Fruit fly (Drosophila melanogaster) whole organism, embryonic: ENCODE results near the gene Pkg21D.

Experiments
- Abd-B ChIP-seq: fragments of 200-800 bp; sonication (Bioruptor generic); optimal IDR thresholded peaks from 2 replicates; lab custom pipeline; 2018; ENCODE audit warnings: missing biosample characterization, mild to moderate bottlenecking, missing genetic modification characterization, moderate library complexity
- B-H1 ChIP-seq: fragments of 200-800 bp; sonication (Bioruptor generic); IDR thresholded peaks from 3 replicates; pipeline ENCODE4 v1.3.6; 2022; ENCODE audit warnings: missing biosample characterization, missing genetic modification characterization
- CG10274 ChIP-seq: fragments of 200-800 bp; sonication (Bioruptor generic); optimal IDR thresholded peaks from 3 replicates; lab custom pipeline; 2017; ENCODE audit warnings: missing biosample characterization, mild to moderate bottlenecking, missing genetic modification characterization
- CG11695 ChIP-seq: fragments of 200-800 bp; sonication (Bioruptor generic); IDR thresholded peaks from 3 replicates; pipeline ENCODE4 v1.3.6; 2022; ENCODE audit warnings: missing biosample characterization, missing genetic modification characterization
- CG13123 ChIP-seq: fragments of 200-800 bp; sonication (Bioruptor generic); optimal IDR thresholded peaks from 2 replicates; lab custom pipeline; 2016; ENCODE audit warnings: missing biosample characterization, missing genetic modification characterization
- CG14441 ChIP-seq: fragments of 200-800 bp; sonication (Bioruptor generic); IDR thresholded peaks from 2 replicates; pipeline ENCODE4 v1.3.6; 2022; ENCODE audit warnings: missing biosample characterization, missing genetic modification characterization
- CG16813 ChIP-seq: fragments of 200-800 bp; sonication (Bioruptor generic); IDR thresholded peaks from 3 replicates; pipeline ENCODE4 v1.3.6; 2022; ENCODE audit warnings: missing biosample characterization, missing genetic modification characterization; ENCODE audit not compliant: partially characterized antibody
- CG17568 ChIP-seq: fragments of 200-800 bp; sonication (Bioruptor generic); optimal IDR thresholded peaks from 2 replicates; lab custom pipeline; 2018; ENCODE audit warnings: missing biosample characterization, mild to moderate bottlenecking, missing genetic modification characterization, moderate library complexity
- CG18011 ChIP-seq: fragments of 200-800 bp; sonication (Bioruptor generic); optimal IDR thresholded peaks from 2 replicates; lab custom pipeline; 2017; ENCODE audit warnings: missing biosample characterization, missing genetic modification characterization, mild to moderate bottlenecking, moderate library complexity, missing genotype
- CG18262 ChIP-seq: fragments of 200-800 bp; optimal IDR thresholded peaks from 3 replicates; lab custom pipeline; 2019; ENCODE audit warnings: missing biosample characterization, mild to moderate bottlenecking, missing genetic modification characterization, moderate library complexity
- CG2120 ChIP-seq: fragments of 200-800 bp; sonication (Bioruptor generic); optimal IDR thresholded peaks from 3 replicates; lab custom pipeline; 2016; ENCODE audit warnings: missing biosample characterization, missing genetic modification characterization
- CG30403 ChIP-seq: fragments of 200-800 bp; sonication (Bioruptor generic); optimal IDR thresholded peaks from 3 replicates; lab custom pipeline; 2016; ENCODE audit warnings: missing biosample characterization, missing genetic modification characterization
- CG3726 ChIP-seq: fragments of 200-800 bp; sonication (Bioruptor generic); IDR thresholded peaks from 3 replicates; pipeline ENCODE4, ENCODE4 v1.3.6; 2022; ENCODE audit warnings: missing biosample characterization, missing genetic modification characterization
- CG5245 ChIP-seq: fragments of 200-800 bp; sonication (Bioruptor generic); optimal IDR thresholded peaks from 3 replicates; lab custom pipeline; 2016; ENCODE audit warnings: missing biosample characterization, missing genetic modification characterization
- CG6654 ChIP-seq: fragments of 200-800 bp; sonication (Bioruptor generic); optimal IDR thresholded peaks from 2 replicates; lab custom pipeline; 2017; ENCODE audit warnings: missing biosample characterization, mild to moderate bottlenecking, missing genetic modification characterization
- CG8388 ChIP-seq: fragments of 200-800 bp; sonication (Bioruptor generic); optimal IDR thresholded peaks from 2 replicates; lab custom pipeline; 2019; ENCODE audit warnings: missing biosample characterization, mild to moderate bottlenecking, missing genetic modification characterization, moderate library complexity
- CG8944 ChIP-seq: fragments of 200-800 bp; sonication (Bioruptor generic); optimal IDR thresholded peaks from 3 replicates; lab custom pipeline; 2016; ENCODE audit warnings: missing biosample characterization, missing genetic modification characterization
- CG9215 ChIP-seq: fragments of 200-800 bp; sonication (Bioruptor generic); IDR thresholded peaks from 2 replicates; pipeline ENCODE4 v1.3.6; 2022; ENCODE audit warnings: missing biosample characterization, missing genetic modification characterization
- ERR ChIP-seq: fragments of 200-800 bp; sonication (Bioruptor generic); optimal IDR thresholded peaks from 2 replicates; lab custom pipeline; 2016; ENCODE audit warnings: missing biosample characterization, missing genetic modification characterization
- Lhr ChIP-seq: fragments of 200-800 bp; sonication (Bioruptor generic); optimal IDR thresholded peaks from 3 replicates; lab custom pipeline; 2017; ENCODE audit warnings: mild to moderate bottlenecking, missing biosample characterization, missing genetic modification reagents, missing genetic modification characterization
- Mad ChIP-seq: fragments of 200-800 bp; sonication (Bioruptor generic); optimal IDR thresholded peaks from 2 replicates; lab custom pipeline; 2016; ENCODE audit warnings: missing biosample characterization, missing genetic modification characterization
- NC2β ChIP-seq: fragments of 200-800 bp; sonication (Bioruptor generic); optimal IDR thresholded peaks from 2 replicates; lab custom pipeline; 2016; ENCODE audit warnings: missing biosample characterization, missing genetic modification characterization
- Nf-YB ChIP-seq: fragments of 200-800 bp; sonication (Bioruptor generic); optimal IDR thresholded peaks from 3 replicates; lab custom pipeline; 2019; ENCODE audit warnings: missing biosample characterization, mild to moderate bottlenecking, missing genetic modification characterization, moderate library complexity
- Oli ChIP-seq: fragments of 200-800 bp; sonication (Bioruptor generic); optimal IDR thresholded peaks from 2 replicates; lab custom pipeline; 2018; ENCODE audit warnings: missing biosample characterization, mild to moderate bottlenecking, missing genetic modification characterization, moderate library complexity
- Stat92E ChIP-seq, 3 experiments: fragments of >200 bp in 2 of 3; fragments of 200-800 bp in 1 of 3; sonication (Bioruptor generic) in 1 of 3; optimal IDR thresholded peaks; 2 replicates each; lab custom pipeline; 2017 to 2019; ENCODE audit warnings: missing biosample characterization in 3 of 3, missing genetic modification characterization in 3 of 3, mild to moderate bottlenecking in 1 of 3, moderate library complexity in 1 of 3
- Usf ChIP-seq: fragments of 200-800 bp; sonication (Bioruptor generic); optimal IDR thresholded peaks from 2 replicates; lab custom pipeline; 2017; ENCODE audit warnings: missing genotype, missing biosample characterization, missing genetic modification characterization
- Xbp1 ChIP-seq: fragments of 200-800 bp; sonication (Bioruptor generic); optimal IDR thresholded peaks from 3 replicates; lab custom pipeline; 2016; ENCODE audit warnings: missing biosample characterization, mild to moderate bottlenecking, missing genetic modification characterization
- bbx ChIP-seq: fragments of 200-800 bp; sonication (Bioruptor generic); IDR thresholded peaks from 2 replicates; pipeline ENCODE4 v1.3.6; 2022; ENCODE audit warnings: missing biosample characterization, missing genetic modification characterization; ENCODE audit not compliant: partially characterized antibody
- bowl ChIP-seq: fragments of 200-800 bp; sonication (Bioruptor generic); IDR thresholded peaks from 2 replicates; pipeline ENCODE4 v1.3.6; 2022; ENCODE audit warnings: missing biosample characterization, missing genetic modification characterization
- btn ChIP-seq: fragments of 200-800 bp; sonication (Bioruptor generic); optimal IDR thresholded peaks from 2 replicates; lab custom pipeline; 2016; ENCODE audit warnings: missing biosample characterization, missing genetic modification characterization
- crc ChIP-seq: fragments of 200-800 bp; sonication (Bioruptor generic); optimal IDR thresholded peaks from 2 replicates; lab custom pipeline; 2016; ENCODE audit warnings: missing biosample characterization, missing genetic modification characterization
- dmrt11E ChIP-seq: fragments of 200-800 bp; sonication (Bioruptor generic); optimal IDR thresholded peaks from 3 replicates; lab custom pipeline; 2018; ENCODE audit warnings: missing biosample characterization, mild to moderate bottlenecking, missing genetic modification characterization, moderate library complexity
- dysf ChIP-seq: fragments of 200-800 bp; sonication (Bioruptor generic); IDR thresholded peaks from 3 replicates; pipeline ENCODE4 v1.3.6; 2022; ENCODE audit warnings: missing biosample characterization, missing genetic modification characterization
- ewg ChIP-seq: fragments of 200-800 bp; sonication (Bioruptor generic); optimal IDR thresholded peaks from 3 replicates; lab custom pipeline; 2017; ENCODE audit warnings: mild to moderate bottlenecking, missing biosample characterization, missing genetic modification reagents, missing genetic modification characterization
- fd3F ChIP-seq: fragments of 200-800 bp; sonication (Bioruptor generic); optimal IDR thresholded peaks from 2 replicates; lab custom pipeline; 2018; ENCODE audit warnings: missing biosample characterization, mild to moderate bottlenecking, missing genetic modification characterization, moderate library complexity
- fd64A ChIP-seq: fragments of 200-800 bp; sonication (Bioruptor generic); optimal IDR thresholded peaks from 3 replicates; lab custom pipeline; 2018; ENCODE audit warnings: missing biosample characterization, mild to moderate bottlenecking, missing genetic modification characterization
- gem ChIP-seq: fragments of 200-800 bp; sonication (Bioruptor generic); optimal IDR thresholded peaks from 2 replicates; lab custom pipeline; 2019; ENCODE audit warnings: missing biosample characterization, mild to moderate bottlenecking, missing genetic modification characterization, moderate library complexity
- nerfin-2 ChIP-seq: fragments of 200-800 bp; sonication (Bioruptor generic); IDR thresholded peaks from 2 replicates; pipeline ENCODE4 v1.3.6; 2022; ENCODE audit warnings: missing biosample characterization, missing genetic modification characterization; ENCODE audit not compliant: partially characterized antibody
- nom ChIP-seq: fragments of 200-800 bp; sonication (Bioruptor generic); optimal IDR thresholded peaks from 2 replicates; lab custom pipeline; 2017; ENCODE audit warnings: missing biosample characterization, missing genetic modification characterization, mild to moderate bottlenecking, moderate library complexity, missing genetic modification reagents
- prd ChIP-seq, 3 experiments: fragments of >200 bp in 2 of 3; fragments of 200-800 bp in 1 of 3; sonication (Bioruptor generic) in 1 of 3; optimal IDR thresholded peaks in 2 of 3; IDR thresholded peaks in 1 of 3; 2 replicates in 2 of 3; 3 replicates in 1 of 3; pipeline versions ENCODE4 v1.3.6 to Lab custom; 2017 to 2022; ENCODE audit warnings: missing biosample characterization in 1 of 3, missing genetic modification characterization in 1 of 3
- pzg ChIP-seq: fragments of 200-800 bp; sonication (Bioruptor generic); optimal IDR thresholded peaks from 3 replicates; lab custom pipeline; 2018; ENCODE audit warnings: missing biosample characterization, mild to moderate bottlenecking, missing genetic modification characterization, moderate library complexity
- rib ChIP-seq: fragments of 200-800 bp; sonication (Bioruptor generic); IDR thresholded peaks from 2 replicates; pipeline ENCODE4 v1.3.6; 2022; ENCODE audit warnings: missing biosample characterization, missing genetic modification characterization
- sd ChIP-seq: fragments of 200-800 bp; sonication (Bioruptor generic); optimal IDR thresholded peaks from 3 replicates; lab custom pipeline; 2018; ENCODE audit warnings: missing biosample characterization, mild to moderate bottlenecking, missing genetic modification characterization, moderate library complexity
- sim ChIP-seq: fragments of 200-800 bp; sonication (Bioruptor generic); IDR thresholded peaks from 2 replicates; pipeline ENCODE4 v1.3.6; 2022; ENCODE audit warnings: missing biosample characterization, missing genetic modification characterization
- slp2 ChIP-seq: fragments of 200-800 bp; sonication (Bioruptor generic); optimal IDR thresholded peaks from 2 replicates; lab custom pipeline; 2016; ENCODE audit warnings: missing biosample characterization, missing genetic modification characterization
- sna ChIP-seq: fragments of 200-800 bp; sonication (Bioruptor generic); IDR thresholded peaks from 2 replicates; pipeline ENCODE4 v1.3.6; 2022; ENCODE audit warnings: missing biosample characterization, missing genetic modification characterization; ENCODE audit not compliant: partially characterized antibody
- tin ChIP-seq: fragments of 200-800 bp; sonication (Bioruptor generic); optimal IDR thresholded peaks from 3 replicates; lab custom pipeline; 2016; ENCODE audit warnings: missing biosample characterization, missing genetic modification characterization
- tna ChIP-seq: fragments of 200-800 bp; sonication (Bioruptor generic); IDR thresholded peaks from 2 replicates; pipeline ENCODE4 v1.3.6; 2022; ENCODE audit warnings: missing biosample characterization, missing genetic modification characterization; ENCODE audit not compliant: partially characterized antibody
- ttk ChIP-seq: fragments of 200-800 bp; sonication (Bioruptor generic); IDR thresholded peaks from 2 replicates; pipeline ENCODE4 v2.1.2; 2022; ENCODE audit warnings: missing biosample characterization, missing genetic modification characterization

Pkg21D gene

dm6 chr2L:825768-826263 lies 35.2 kb upstream of the Pkg21D start, which contains the start of the genes CG3862 and dock (continued):
- TF ChIP-seq prd (optimal IDR thresholded peaks at IDR 0.05; lab: Kevin White, UChicago), result no peak
- TF ChIP-seq prd (GFP tag; IDR thresholded peaks at IDR 0.05; lab: Robert Waterston, UW), result peak; percentile 54
- TF ChIP-seq CG14441 (GFP tag; lab: Robert Waterston, UW), result no peak
- TF ChIP-seq Stat92E (GFP tag; optimal IDR thresholded peaks at IDR 0.05; lab: Kevin White, UChicago), result peak in 1 of 3 experiments; percentile 68
- no peak for TF ChIP-seq dysf (GFP tag; lab: Robert Waterston, UW)
- no peak for TF ChIP-seq fd64A (GFP tag; lab: Kevin White, UChicago)
- TF ChIP-seq CG16813, result peak; percentile 94
- TF ChIP-seq Mad, result no peak
- TF ChIP-seq bbx (GFP tag; lab: Robert Waterston, UW), result peak; percentile 99
- TF ChIP-seq tna (GFP tag; lab: Robert Waterston, UW), result peak; percentile 99
- TF ChIP-seq rib (GFP tag; lab: Robert Waterston, UW), result peak; percentile 39; the same call in 1 of the 2 replicates
- TF ChIP-seq CG9215 (GFP tag; lab: Robert Waterston, UW), result no peak
- no peak for TF ChIP-seq CG8388
- TF ChIP-seq sna (GFP tag; lab: Robert Waterston, UW), result peak; percentile 88
- TF ChIP-seq pzg (GFP tag; lab: Kevin White, UChicago), result peak; percentile 98
- peak; percentile 74 for TF ChIP-seq CG2120 (GFP tag; lab: Kevin White, UChicago)
- no peak for TF ChIP-seq NC2β (GFP tag; lab: Kevin White, UChicago)
- no peak for TF ChIP-seq ttk
- peak; percentile 41 for TF ChIP-seq CG5245
- peak; percentile 37 for TF ChIP-seq CG18011 (GFP tag; lab: Kevin White, UChicago)
- no peak for TF ChIP-seq sim (GFP tag; lab: Robert Waterston, UW)
- TF ChIP-seq dmrt11E (tag; lab: Kevin White, UChicago), result peak; percentile 25
- no peak for TF ChIP-seq CG10274 (GFP tag; lab: Kevin White, UChicago)
- peak; percentile 19 for TF ChIP-seq gem (tag; lab: Kevin White, UChicago)
- TF ChIP-seq CG30403, result peak; percentile 41
- peak; percentile 50 for TF ChIP-seq Xbp1 (GFP tag; lab: Kevin White, UChicago)
- no peak for TF ChIP-seq B-H1 (GFP tag; lab: Robert Waterston, UW)
- TF ChIP-seq nom (GFP tag; lab: Kevin White, UChicago), result peak; percentile 68
- TF ChIP-seq nerfin-2, result peak; percentile 97
- TF ChIP-seq btn, result no peak
- TF ChIP-seq tin (GFP tag; lab: Kevin White, UChicago), result peak; percentile 58
- TF ChIP-seq ERR, result peak; percentile 51
- peak; percentile 12 for TF ChIP-seq CG18262 (tag; lab: Kevin White, UChicago)
- peak; percentile 23 for TF ChIP-seq Nf-YB (GFP tag; lab: Kevin White, UChicago)
- no peak for TF ChIP-seq CG13123
- no peak for TF ChIP-seq bowl
- TF ChIP-seq CG6654 (GFP tag; lab: Kevin White, UChicago), result no peak
- no peak for TF ChIP-seq crc (GFP tag; lab: Kevin White, UChicago)
- no peak for TF ChIP-seq Usf (GFP tag; lab: Kevin White, UChicago)
- peak; percentile 21 for TF ChIP-seq Lhr (GFP tag; lab: Kevin White, UChicago)
- TF ChIP-seq slp2 (GFP tag; lab: Kevin White, UChicago), result no peak
- no peak for TF ChIP-seq sd (tag; lab: Kevin White, UChicago)
- peak; percentile 29 for TF ChIP-seq fd3F
- no peak for TF ChIP-seq CG3726 (GFP tag; lab: Robert Waterston, UW)
- 0 out of 3 replicates have a peak, but pooled peaks have one; percentile 12 for TF ChIP-seq CG11695
- TF ChIP-seq ewg, result peak; percentile 23
- TF ChIP-seq Abd-B, result peak; percentile 39
- peak; percentile 22 for TF ChIP-seq CG8944 (GFP tag; lab: Kevin White, UChicago)
- no peak for TF ChIP-seq Oli (tag; lab: Kevin White, UChicago)
- TF ChIP-seq CG17568, result no peak
